Worm (Caenorhabditis elegans) whole organism, L4/young adult: ENCODE measurements around the gene gtf-2H3.

Experiments used
- W03F9.2 ChIP-seq: fragments of 150-350 bp; optimal IDR thresholded peaks from 2 replicates; lab custom pipeline; 2014; ENCODE audit warnings: missing biosample characterization, missing genetic modification characterization
- dao-5 ChIP-seq: sonication (generic microtip); optimal IDR thresholded peaks from 2 replicates; lab custom pipeline; 2016; ENCODE audit warnings: missing genotype, missing genetic modification characterization, moderate library complexity, missing compliant biosample characterization
- him-1 ChIP-seq: sonication (generic microtip); optimal IDR thresholded peaks from 2 replicates; lab custom pipeline; 2016; ENCODE audit warnings: missing genotype, missing genetic modification reagents, missing genetic modification characterization, missing compliant biosample characterization

- TF ChIP-seq dao-5 (tag; lab: Kevin White, UChicago) (no peak), him-1 (tag; lab: Kevin White, UChicago) (no peak), W03F9.2 (tag; lab: Kevin White, UChicago) (no peak)
These were observed 40.4 kb upstream of the gtf-2H3 start, which contains the start of the genes K08E5.5 and mua-3 for ce11 chrIII:10160385-10160784.
